Fruit fly (Drosophila melanogaster) whole organism: Measurements from ENCODE around the gene Obp22a.

ENCODE experiments used
- EcR ChIP-seq, 2 experiments: fragments of >200 bp; optimal IDR thresholded peaks; 2 replicates each; lab custom pipeline; 2017; ENCODE audit warnings: missing biosample characterization in 2 of 2, missing genetic modification characterization in 2 of 2, missing genetic modification reagents in 2 of 2
- psq ChIP-seq: fragments of >200 bp; optimal IDR thresholded peaks from 2 replicates; lab custom pipeline; 2017

dm6 chr2L:2039458-2039857 is 47.5 kb upstream of the Obp22a start:
- no peak for TF ChIP-seq psq (lab: Kevin White, UChicago)
- TF ChIP-seq EcR (GFP tag; optimal IDR thresholded peaks at IDR 0.05; lab: Kevin White, UChicago) = no peak
